Fruit fly (Drosophila melanogaster) whole organism, embryonic: ENCODE data around the gene Rab3-GEF.
A peak's percentile ranks its signal among the peaks of the same experiment; 100 is the strongest.

Experiments
- Asciz ChIP-seq: fragments of 200-800 bp; sonication (Bioruptor generic); optimal IDR thresholded peaks from 2 replicates; lab custom pipeline; 2017; ENCODE audit warnings: missing biosample characterization, mild to moderate bottlenecking, missing genetic modification characterization, missing genetic modification reagents
- Bgb ChIP-seq: fragments of 200-800 bp; sonication (Bioruptor generic); IDR thresholded peaks from 2 replicates; pipeline ENCODE4 v1.3.6; 2022; ENCODE audit warnings: missing biosample characterization, missing genetic modification characterization; ENCODE audit not compliant: partially characterized antibody
- Blimp-1 ChIP-seq: fragments of 200-800 bp; sonication (Bioruptor generic); optimal IDR thresholded peaks from 3 replicates; lab custom pipeline; 2018; ENCODE audit warnings: missing biosample characterization, missing genetic modification characterization, mild to moderate bottlenecking, moderate library complexity, missing genetic modification reagents
- CG11695 ChIP-seq: fragments of 200-800 bp; sonication (Bioruptor generic); IDR thresholded peaks from 3 replicates; pipeline ENCODE4 v1.3.6; 2022; ENCODE audit warnings: missing biosample characterization, missing genetic modification characterization
- CG12236 ChIP-seq: fragments of 200-800 bp; sonication (Bioruptor generic); optimal IDR thresholded peaks from 2 replicates; lab custom pipeline; 2016; ENCODE audit warnings: missing biosample characterization, missing genetic modification characterization
- CG13424 ChIP-seq: fragments of 200-800 bp; sonication (Bioruptor generic); optimal IDR thresholded peaks from 2 replicates; lab custom pipeline; 2019; ENCODE audit warnings: missing biosample characterization, mild to moderate bottlenecking, missing genetic modification characterization, moderate library complexity
- CG13624 ChIP-seq: fragments of 200-800 bp; sonication (Bioruptor generic); optimal IDR thresholded peaks from 2 replicates; lab custom pipeline; 2016; ENCODE audit warnings: missing biosample characterization, missing genetic modification characterization
- CG14050 ChIP-seq: fragments of 200-800 bp; sonication (Bioruptor generic); IDR thresholded peaks from 3 replicates; pipeline ENCODE4 v1.3.6; 2022; ENCODE audit warnings: missing biosample characterization, missing genetic modification characterization
- CG1647 ChIP-seq: fragments of 200-800 bp; sonication (Bioruptor generic); optimal IDR thresholded peaks from 3 replicates; lab custom pipeline; 2016; ENCODE audit warnings: missing biosample characterization, missing genetic modification characterization
- CG17359 ChIP-seq: fragments of 200-800 bp; sonication (Bioruptor generic); optimal IDR thresholded peaks from 3 replicates; lab custom pipeline; 2018; ENCODE audit warnings: missing biosample characterization, mild to moderate bottlenecking, missing genetic modification characterization, moderate library complexity
- CG2116 ChIP-seq: fragments of 200-800 bp; sonication (Bioruptor generic); optimal IDR thresholded peaks from 3 replicates; lab custom pipeline; 2018; ENCODE audit warnings: missing biosample characterization, mild to moderate bottlenecking, missing genetic modification characterization
- CG30431 ChIP-seq: fragments of 200-800 bp; sonication (Bioruptor generic); optimal IDR thresholded peaks from 2 replicates; lab custom pipeline; 2017; ENCODE audit warnings: missing biosample characterization, missing genetic modification characterization
- CG3847 ChIP-seq: fragments of 200-800 bp; sonication (Bioruptor generic); IDR thresholded peaks from 2 replicates; pipeline ENCODE4 v1.3.6; 2022; ENCODE audit warnings: missing biosample characterization, missing genetic modification characterization
- CG42726 ChIP-seq: fragments of 200-800 bp; sonication (Bioruptor generic); IDR thresholded peaks from 2 replicates; pipeline ENCODE4 v1.3.6; 2022; ENCODE audit warnings: missing biosample characterization, missing genetic modification characterization; ENCODE audit not compliant: partially characterized antibody
- CG4360 ChIP-seq: fragments of 200-800 bp; sonication (Bioruptor generic); IDR thresholded peaks from 2 replicates; pipeline ENCODE4 v1.3.6; 2022; ENCODE audit warnings: missing biosample characterization, missing genetic modification characterization
- CG43689 ChIP-seq: fragments of 200-800 bp; sonication (Bioruptor generic); IDR thresholded peaks from 2 replicates; pipeline ENCODE4 v1.3.6; 2022; ENCODE audit warnings: missing biosample characterization, missing genetic modification characterization
- CG4820 ChIP-seq: fragments of 200-800 bp; sonication (Bioruptor generic); optimal IDR thresholded peaks from 3 replicates; lab custom pipeline; 2016; ENCODE audit warnings: missing biosample characterization, missing genetic modification characterization
- CG6765 ChIP-seq: fragments of 200-800 bp; sonication (Bioruptor generic); optimal IDR thresholded peaks from 3 replicates; lab custom pipeline; 2017; ENCODE audit warnings: missing biosample characterization, mild to moderate bottlenecking, missing genetic modification characterization
- CG7786 ChIP-seq: fragments of 200-800 bp; sonication (Bioruptor generic); optimal IDR thresholded peaks from 2 replicates; lab custom pipeline; 2016; ENCODE audit warnings: missing biosample characterization, missing genetic modification characterization
- Chrac-16 ChIP-seq: fragments of 200-800 bp; sonication (Bioruptor generic); optimal IDR thresholded peaks from 3 replicates; lab custom pipeline; 2016; ENCODE audit warnings: missing biosample characterization, missing genetic modification characterization
- Dip2 ChIP-seq: fragments of 200-800 bp; sonication (Bioruptor generic); IDR thresholded peaks from 2 replicates; pipeline ENCODE4 v1.3.6; 2022; ENCODE audit warnings: missing biosample characterization, missing genetic modification characterization
- Dip3 ChIP-seq: fragments of 200-800 bp; sonication (Bioruptor generic); optimal IDR thresholded peaks from 3 replicates; lab custom pipeline; 2016; ENCODE audit warnings: missing biosample characterization, missing genetic modification characterization
- Dll ChIP-seq: fragments of 200-800 bp; sonication (Bioruptor generic); IDR thresholded peaks from 4 replicates; pipeline ENCODE4 v1.3.6; 2022; ENCODE audit warnings: missing biosample characterization, missing genetic modification characterization; ENCODE audit not compliant: partially characterized antibody
- GATAe ChIP-seq: fragments of 200-800 bp; sonication (Bioruptor generic); conservative IDR thresholded peaks from 2 replicates; pipeline ENCODE4 v1.3.6; 2022; ENCODE audit warnings: missing biosample characterization, missing genetic modification characterization
- MBD-R2 ChIP-seq: fragments of 200-800 bp; sonication (Bioruptor generic); IDR thresholded peaks from 2 replicates; pipeline ENCODE4 v1.3.6; 2022; ENCODE audit warnings: missing biosample characterization, missing genetic modification characterization
- NFAT ChIP-seq: fragments of 200-800 bp; sonication (Bioruptor generic); IDR thresholded peaks from 2 replicates; pipeline ENCODE4 v1.3.6; 2022; ENCODE audit warnings: missing biosample characterization, missing genetic modification characterization
- NK7.1 ChIP-seq: fragments of 200-800 bp; sonication (Bioruptor generic); optimal IDR thresholded peaks from 3 replicates; lab custom pipeline; 2016; ENCODE audit warnings: missing biosample characterization, missing genetic modification characterization
- Nf-YB ChIP-seq: fragments of 200-800 bp; sonication (Bioruptor generic); optimal IDR thresholded peaks from 3 replicates; lab custom pipeline; 2019; ENCODE audit warnings: missing biosample characterization, mild to moderate bottlenecking, missing genetic modification characterization, moderate library complexity
- NfI ChIP-seq: fragments of 200-800 bp; sonication (Bioruptor generic); optimal IDR thresholded peaks from 3 replicates; lab custom pipeline; 2018; ENCODE audit warnings: missing biosample characterization, mild to moderate bottlenecking, missing genetic modification characterization, moderate library complexity
- Poxn ChIP-seq: fragments of 200-800 bp; sonication (Bioruptor generic); IDR thresholded peaks from 2 replicates; pipeline ENCODE4 v1.3.6; 2022; ENCODE audit warnings: missing biosample characterization, missing genetic modification characterization
- Trl ChIP-seq, 3 experiments: fragments of >200 bp in 2 of 3; fragments of 200-800 bp in 1 of 3; sonication (Bioruptor generic) in 1 of 3; optimal IDR thresholded peaks; 2 replicates in 1 of 3; 3 replicates in 2 of 3; lab custom pipeline; 2016 to 2017; ENCODE audit warnings: missing biosample characterization in 1 of 3, missing genetic modification characterization in 1 of 3
- Usf ChIP-seq: fragments of 200-800 bp; sonication (Bioruptor generic); optimal IDR thresholded peaks from 2 replicates; lab custom pipeline; 2017; ENCODE audit warnings: missing genotype, missing biosample characterization, missing genetic modification characterization
- btn ChIP-seq: fragments of 200-800 bp; sonication (Bioruptor generic); optimal IDR thresholded peaks from 2 replicates; lab custom pipeline; 2016; ENCODE audit warnings: missing biosample characterization, missing genetic modification characterization
- caup ChIP-seq: fragments of 200-800 bp; sonication (Bioruptor generic); optimal IDR thresholded peaks from 3 replicates; lab custom pipeline; 2017; ENCODE audit warnings: missing biosample characterization, mild to moderate bottlenecking, missing genetic modification characterization, moderate library complexity; ENCODE audit not compliant: severe bottlenecking
- crc ChIP-seq: fragments of 200-800 bp; sonication (Bioruptor generic); optimal IDR thresholded peaks from 2 replicates; lab custom pipeline; 2016; ENCODE audit warnings: missing biosample characterization, missing genetic modification characterization
- dan ChIP-seq: fragments of 200-800 bp; sonication (Bioruptor generic); IDR thresholded peaks from 2 replicates; pipeline ENCODE4 v1.3.6; 2022; ENCODE audit warnings: missing biosample characterization, missing genetic modification characterization
- danr ChIP-seq: fragments of 200-800 bp; sonication (Bioruptor generic); IDR thresholded peaks from 2 replicates; pipeline ENCODE4 v1.3.6; 2022; ENCODE audit warnings: missing biosample characterization, missing genetic modification characterization
- en ChIP-seq: fragments of 200-800 bp; sonication (Bioruptor generic); optimal IDR thresholded peaks from 2 replicates; lab custom pipeline; 2016; ENCODE audit warnings: missing biosample characterization, missing genetic modification characterization
- ewg ChIP-seq: fragments of 200-800 bp; sonication (Bioruptor generic); optimal IDR thresholded peaks from 3 replicates; lab custom pipeline; 2017; ENCODE audit warnings: mild to moderate bottlenecking, missing biosample characterization, missing genetic modification reagents, missing genetic modification characterization
- gce ChIP-seq: fragments of 200-800 bp; sonication (Bioruptor generic); IDR thresholded peaks from 3 replicates; pipeline ENCODE4 v1.3.6; 2022; ENCODE audit warnings: missing biosample characterization, missing genetic modification characterization
- oc ChIP-seq: fragments of 200-800 bp; sonication (Bioruptor generic); optimal IDR thresholded peaks from 2 replicates; lab custom pipeline; 2018; ENCODE audit warnings: missing biosample characterization, mild to moderate bottlenecking, missing genetic modification characterization, moderate library complexity
- pho ChIP-seq: fragments of 200-800 bp; sonication (Bioruptor generic); optimal IDR thresholded peaks from 2 replicates; lab custom pipeline; 2016; ENCODE audit warnings: missing biosample characterization, missing genetic modification characterization
- ro ChIP-seq: fragments of 200-800 bp; sonication (Bioruptor generic); IDR thresholded peaks from 2 replicates; pipeline ENCODE4 v1.3.6; 2022; ENCODE audit warnings: missing biosample characterization, missing genetic modification characterization
- sob ChIP-seq: fragments of 200-800 bp; sonication (Bioruptor generic); IDR thresholded peaks from 2 replicates; pipeline ENCODE4 v1.3.6; 2022; ENCODE audit warnings: missing biosample characterization, missing genetic modification characterization
- stc ChIP-seq: fragments of 200-800 bp; sonication (Bioruptor generic); IDR thresholded peaks from 2 replicates; pipeline ENCODE4 v1.3.6; 2022; ENCODE audit warnings: missing biosample characterization, missing genetic modification characterization
- stwl ChIP-seq: fragments of 200-800 bp; sonication (Bioruptor generic); optimal IDR thresholded peaks from 3 replicates; lab custom pipeline; 2018; ENCODE audit warnings: missing biosample characterization, mild to moderate bottlenecking, missing genetic modification characterization, moderate library complexity
- trem ChIP-seq: fragments of 200-800 bp; optimal IDR thresholded peaks from 3 replicates; lab custom pipeline; 2019; ENCODE audit warnings: missing biosample characterization, mild to moderate bottlenecking, missing genetic modification characterization, moderate library complexity
- zfh1 ChIP-seq: fragments of 200-800 bp; sonication (Bioruptor generic); IDR thresholded peaks from 3 replicates; pipeline ENCODE4 v1.3.6; 2022; ENCODE audit warnings: missing biosample characterization, missing genetic modification characterization

The Rab3-GEF gene

dm6 chrX:15137241-15137640, 47.8 kb downstream of the Rab3-GEF start (continued):
- peak; percentile 78 for TF ChIP-seq Bgb (GFP tag; lab: Robert Waterston, UW)
- peak; percentile 2 for TF ChIP-seq stwl
- TF ChIP-seq trem (tag; lab: Kevin White, UChicago): no peak
- no peak for TF ChIP-seq Blimp-1 (GFP tag; lab: Kevin White, UChicago)
- TF ChIP-seq zfh1 (GFP tag; lab: Robert Waterston, UW): no peak
- no peak for TF ChIP-seq danr
- TF ChIP-seq Dip3: no peak
- no peak for TF ChIP-seq NK7.1 (GFP tag; lab: Kevin White, UChicago)
- no peak for TF ChIP-seq CG4820
- no peak for TF ChIP-seq ro (GFP tag; lab: Robert Waterston, UW)
- TF ChIP-seq oc (tag; lab: Kevin White, UChicago): no peak
- peak; percentile 23; the same call in 1 of the 2 replicates for TF ChIP-seq CG42726

- TF ChIP-seq CG43689 (GFP tag; lab: Robert Waterston, UW) (0 out of 2 replicates have a peak, but pooled peaks have one; percentile 33), Chrac-16 (GFP tag; lab: Kevin White, UChicago) (peak; percentile 25), NfI (GFP tag; lab: Kevin White, UChicago) (peak; percentile 76), CG7786 (GFP tag; lab: Kevin White, UChicago) (peak; percentile 53), Trl (optimal IDR thresholded peaks at IDR 0.05; lab: Kevin White, UChicago) (no peak), Trl (GFP tag; optimal IDR thresholded peaks at IDR 0.05; lab: Kevin White, UChicago) (peak; percentile 76), btn (GFP tag; lab: Kevin White, UChicago) (peak; percentile 43), CG13424 (tag; lab: Kevin White, UChicago) (peak; percentile 34), Dip2 (GFP tag; lab: Robert Waterston, UW) (no peak), Usf (GFP tag; lab: Kevin White, UChicago) (peak; percentile 12), caup (GFP tag; lab: Kevin White, UChicago) (peak; percentile 79), CG3847 (GFP tag; lab: Robert Waterston, UW) (peak; percentile 82), MBD-R2 (GFP tag; lab: Robert Waterston, UW) (peak; percentile 49), dan (GFP tag; lab: Robert Waterston, UW) (no peak), en (GFP tag; lab: Kevin White, UChicago) (peak; percentile 42), CG17359 (tag; lab: Kevin White, UChicago) (peak; percentile 54), GATAe (GFP tag; lab: Robert Waterston, UW) (no peak), CG4360 (GFP tag; lab: Robert Waterston, UW) (peak; percentile 4; the same call in 1 of the 2 replicates), Asciz (GFP tag; lab: Kevin White, UChicago) (peak; percentile 40), ewg (GFP tag; lab: Kevin White, UChicago) (peak; percentile 43), CG12236 (GFP tag; lab: Kevin White, UChicago) (peak; percentile 30), CG1647 (GFP tag; lab: Kevin White, UChicago) (peak; percentile 15), pho (peak; percentile 72), CG2116 (peak; percentile 99), stc (GFP tag; lab: Robert Waterston, UW) (0 out of 2 replicates have a peak, but pooled peaks have one; percentile 54), CG13624 (GFP tag; lab: Kevin White, UChicago) (peak; percentile 61), CG30431 (peak; percentile 40), crc (GFP tag; lab: Kevin White, UChicago) (peak; percentile 39), Poxn (GFP tag; lab: Robert Waterston, UW) (peak; percentile 34; the same call in 1 of the 2 replicates), Nf-YB (GFP tag; lab: Kevin White, UChicago) (no peak), sob (peak; percentile 84), NFAT (GFP tag; lab: Robert Waterston, UW) (peak; percentile 71), CG11695 (GFP tag; lab: Robert Waterston, UW) (no peak), gce (GFP tag; lab: Robert Waterston, UW) (no peak), CG14050 (GFP tag; lab: Robert Waterston, UW) (no peak; the same call in 2 of the 3 replicates), Dll (GFP tag; lab: Robert Waterston, UW) (peak; percentile 79), CG6765 (GFP tag; lab: Kevin White, UChicago) (peak; percentile 71)
Observed at dm6 chrX:15138994-15139863, 49.7 kb downstream of the Rab3-GEF start, which contains the start of gene RpL37-1. RpL37-1 (minus strand) TSS chrX:15139367.
